Worm (Caenorhabditis elegans): ENCODE measurements around the gene nac-2.
"Not testable (repeated sequence)": the region's sequence is repeated elsewhere in the genome, so short reads cannot be mapped to it uniquely, and the experiment has no call there.

nac-2 gene

DNA sequence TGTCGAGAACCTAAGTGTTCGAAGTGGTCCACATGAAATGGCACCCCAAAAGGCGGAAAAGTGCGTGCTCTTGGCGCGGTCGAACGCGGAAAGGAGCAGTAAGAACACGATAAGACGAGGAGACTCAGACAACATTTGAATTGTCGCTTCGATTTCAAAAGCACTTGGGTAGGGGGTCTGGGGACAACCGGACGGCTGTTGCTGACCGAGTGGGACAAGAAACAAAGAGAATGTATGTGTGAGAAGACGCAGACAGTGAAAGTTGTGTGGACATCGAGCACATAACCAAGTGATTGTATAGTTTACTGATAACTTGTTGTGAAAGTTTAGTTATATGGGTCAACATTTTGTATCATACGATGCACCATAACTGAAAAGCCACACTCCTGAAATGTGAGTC, 35.9 kb downstream of the nac-2 start (continued):
- TF ChIP-seq ceh-16 (tag; optimal IDR thresholded peaks at IDR 0.05) (no peak), nhr-23 (tag; optimal IDR thresholded peaks at IDR 0.05) (no peak)

DNA sequence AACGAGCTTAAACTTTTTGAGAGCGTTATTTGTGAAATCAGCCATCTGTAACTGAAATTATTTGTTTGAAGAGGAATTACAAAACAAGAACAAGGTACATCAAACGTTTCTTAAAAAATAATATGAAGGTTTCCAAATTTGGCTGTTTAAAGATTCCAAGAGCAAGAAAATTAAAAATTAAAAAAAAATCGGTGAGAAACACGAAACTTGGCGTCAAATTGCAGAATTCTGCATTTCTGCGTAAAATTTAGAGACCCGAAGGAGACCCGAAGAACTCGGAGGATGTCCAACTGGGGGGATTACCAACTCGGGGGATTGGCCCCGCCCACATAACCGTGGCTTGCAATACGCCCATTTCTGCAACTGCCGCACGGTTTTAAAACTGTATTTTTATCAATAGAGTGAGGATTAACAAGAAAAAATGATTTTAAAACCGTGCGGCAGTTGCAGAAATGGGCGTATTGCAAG, 37.2 kb downstream of the nac-2 start, which contains the start of gene rab-6.1:
Gene rab-6.1, minus strand, starts transcription at position 51 of the 468 bp plus-strand sequence.
- not testable (repeated sequence) for TF ChIP-seq nhr-237, elt-3, tbx-2 (tag; optimal IDR thresholded peaks at IDR 0.05)

DNA sequence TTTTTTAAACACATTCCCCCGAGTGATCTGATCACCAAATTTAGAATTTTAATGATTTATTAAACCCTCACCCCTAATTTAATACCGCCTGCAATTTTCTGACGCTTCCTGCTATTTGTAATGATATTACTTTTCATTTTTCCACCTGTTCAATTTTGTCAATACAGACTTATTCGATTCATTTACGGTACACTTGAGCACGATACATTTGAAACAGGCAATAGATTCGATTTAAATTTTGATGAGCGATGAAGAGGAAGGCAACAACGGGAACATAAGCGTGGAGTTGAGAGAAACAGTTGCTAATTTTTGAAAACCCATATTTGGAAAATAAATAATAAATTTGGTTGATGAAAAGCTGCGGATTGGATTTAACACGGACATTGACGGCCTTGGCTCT, 38.4 kb downstream of the nac-2 start:
- TF ChIP-seq egl-5 (tag; optimal IDR thresholded peaks at IDR 0.05) (no peak), lin-15B (tag; optimal IDR thresholded peaks at IDR 0.05) (no peak), daf-12 (tag; optimal IDR thresholded peaks at IDR 0.05) (no peak), skn-1 (tag; optimal IDR thresholded peaks at IDR 0.05) (no peak), nhr-76 (tag; optimal IDR thresholded peaks at IDR 0.05) (no peak), snpc-4 (tag; optimal IDR thresholded peaks at IDR 0.05) (no peak), nhr-11 (tag; optimal IDR thresholded peaks at IDR 0.05) (no peak), fkh-2 (tag; optimal IDR thresholded peaks at IDR 0.05) (no peak), ceh-16 (tag; optimal IDR thresholded peaks at IDR 0.05) (no peak), zag-1 (tag; optimal IDR thresholded peaks at IDR 0.05) (no peak), elt-3 (tag; optimal IDR thresholded peaks at IDR 0.05) (no peak), nhr-237 (tag; optimal IDR thresholded peaks at IDR 0.05) (no peak), eor-1 (tag; optimal IDR thresholded peaks at IDR 0.05) (no peak), elt-1 (tag; optimal IDR thresholded peaks at IDR 0.05) (no peak), nhr-43 (tag; optimal IDR thresholded peaks at IDR 0.05; ENCODE audit: poor library complexity, severe bottlenecking) (no peak), nfya-1 (tag; optimal IDR thresholded peaks at IDR 0.05; ENCODE audit: insufficient read depth) (no peak), ceh-82 (tag; optimal IDR thresholded peaks at IDR 0.05) (no peak)

DNA sequence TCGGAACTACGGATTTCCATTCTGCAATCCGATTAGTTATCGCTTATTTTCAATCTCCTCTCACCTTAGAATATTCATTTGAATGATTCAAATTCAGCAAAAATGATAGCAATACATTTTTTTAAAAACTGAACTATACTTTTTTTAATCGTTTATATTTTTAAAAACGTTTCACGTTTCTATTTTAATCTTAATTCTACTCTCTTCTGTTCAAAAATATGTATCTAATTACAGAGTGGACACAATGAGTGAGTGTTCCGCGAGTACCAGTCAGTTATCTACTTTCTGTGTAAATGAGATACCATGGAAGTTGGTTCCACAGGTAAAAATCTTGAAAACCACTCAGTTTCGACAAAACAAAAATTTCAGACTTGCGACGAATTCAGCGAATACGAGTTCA, 40.6 kb downstream of the nac-2 start, which contains the start of the genes F59B2.15 and zif-1:
Gene F59B2.15, minus strand, starts transcription at position 101 of the 400 bp plus-strand sequence.
Gene zif-1, plus strand, starts transcription at position 235 of the 400 bp plus-strand sequence.
- no peak for TF ChIP-seq eor-1 (tag; optimal IDR thresholded peaks at IDR 0.05)
- no peak for TF ChIP-seq hmg-11 (tag; optimal IDR thresholded peaks at IDR 0.05)
- no peak for TF ChIP-seq tbx-2 (tag; optimal IDR thresholded peaks at IDR 0.05)
- no peak for TF ChIP-seq nhr-77 (tag; optimal IDR thresholded peaks at IDR 0.05)
- TF ChIP-seq skn-1 (tag; optimal IDR thresholded peaks at IDR 0.05) = no peak
- no peak for TF ChIP-seq egl-5 (tag; optimal IDR thresholded peaks at IDR 0.05)
- no peak for TF ChIP-seq elt-2 (tag; optimal IDR thresholded peaks at IDR 0.05)
- no peak for TF ChIP-seq ceh-16 (tag; optimal IDR thresholded peaks at IDR 0.05)
- TF ChIP-seq unc-62 (GFP tag; optimal IDR thresholded peaks at IDR 0.05) = no peak
- TF ChIP-seq ceh-9 (tag; optimal IDR thresholded peaks at IDR 0.05) = no peak
- no peak for TF ChIP-seq snpc-4 (tag; optimal IDR thresholded peaks at IDR 0.05)
- no peak for TF ChIP-seq ztf-11 (tag; optimal IDR thresholded peaks at IDR 0.05)
- TF ChIP-seq nhr-23 (tag; optimal IDR thresholded peaks at IDR 0.05) = no peak
- TF ChIP-seq fos-1 (tag; optimal IDR thresholded peaks at IDR 0.05) = no peak
- no peak for TF ChIP-seq nhr-28 (tag; optimal IDR thresholded peaks at IDR 0.05)
- no peak for TF ChIP-seq mml-1 (tag; optimal IDR thresholded peaks at IDR 0.05)

ce11 chrIII:9001899-9002298, 41.2 kb downstream of the nac-2 start, which contains the start of gene rpn-6.2:
rpn-6.2 (minus strand) TSS chrIII:9001999.
- TF ChIP-seq elt-1 (tag; optimal IDR thresholded peaks at IDR 0.05) (no peak), elt-2 (tag; optimal IDR thresholded peaks at IDR 0.05) (no peak), nhr-43 (tag; optimal IDR thresholded peaks at IDR 0.05; ENCODE audit: poor library complexity, severe bottlenecking) (no peak), R02D3.7 (tag; optimal IDR thresholded peaks at IDR 0.05) (no peak), eor-1 (tag; optimal IDR thresholded peaks at IDR 0.05) (no peak), ztf-4 (tag; optimal IDR thresholded peaks at IDR 0.05) (no peak), daf-12 (tag; optimal IDR thresholded peaks at IDR 0.05) (no peak), hmg-11 (tag; optimal IDR thresholded peaks at IDR 0.05) (no peak), nhr-11 (tag; optimal IDR thresholded peaks at IDR 0.05) (no peak), fkh-2 (tag; optimal IDR thresholded peaks at IDR 0.05) (no peak), nhr-237 (tag; optimal IDR thresholded peaks at IDR 0.05) (no peak), elt-3 (tag; optimal IDR thresholded peaks at IDR 0.05) (no peak), tbx-2 (tag; optimal IDR thresholded peaks at IDR 0.05) (no peak), nhr-23 (tag; optimal IDR thresholded peaks at IDR 0.05) (no peak), sea-2 (GFP tag; optimal IDR thresholded peaks at IDR 0.05) (no peak), ceh-16 (tag; optimal IDR thresholded peaks at IDR 0.05) (no peak), nhr-25 (tag; optimal IDR thresholded peaks at IDR 0.05) (no peak), ztf-11 (tag; optimal IDR thresholded peaks at IDR 0.05) (no peak), nhr-76 (tag; optimal IDR thresholded peaks at IDR 0.05) (no peak)
